Fruit fly (Drosophila melanogaster) whole organism, embryonic: ENCODE data around the gene CG11668.
A peak's percentile ranks its signal among the peaks of the same experiment; 100 is the strongest.

Experiments
- Atf-2 ChIP-seq: fragments of 200-800 bp; sonication (Bioruptor generic); optimal IDR thresholded peaks from 2 replicates; lab custom pipeline; 2016; ENCODE audit warnings: missing biosample characterization, missing genetic modification characterization
- BtbVII ChIP-seq: fragments of 200-800 bp; sonication (Bioruptor generic); optimal IDR thresholded peaks from 3 replicates; lab custom pipeline; 2017; ENCODE audit warnings: missing biosample characterization, mild to moderate bottlenecking, missing genetic modification characterization
- CG10274 ChIP-seq: fragments of 200-800 bp; sonication (Bioruptor generic); optimal IDR thresholded peaks from 3 replicates; lab custom pipeline; 2017; ENCODE audit warnings: missing biosample characterization, mild to moderate bottlenecking, missing genetic modification characterization
- CG11560 ChIP-seq: fragments of 200-800 bp; sonication (Bioruptor generic); IDR thresholded peaks from 3 replicates; pipeline ENCODE4 v1.3.6; 2022; ENCODE audit warnings: missing biosample characterization, missing genetic modification characterization
- CG1529 ChIP-seq: fragments of 200-800 bp; sonication (Bioruptor generic); optimal IDR thresholded peaks from 3 replicates; lab custom pipeline; 2018; ENCODE audit warnings: missing biosample characterization, missing genetic modification characterization
- CG15514 ChIP-seq: fragments of 200-800 bp; sonication (Bioruptor generic); optimal IDR thresholded peaks from 3 replicates; lab custom pipeline; 2017; ENCODE audit warnings: missing biosample characterization, missing genetic modification characterization, mild to moderate bottlenecking, moderate library complexity, missing genetic modification reagents
- CG1602 ChIP-seq: fragments of 200-800 bp; sonication (Bioruptor generic); optimal IDR thresholded peaks from 3 replicates; lab custom pipeline; 2016; ENCODE audit warnings: missing biosample characterization, missing genetic modification characterization
- CG16863 ChIP-seq: fragments of 200-800 bp; sonication (Bioruptor generic); optimal IDR thresholded peaks from 3 replicates; lab custom pipeline; 2016; ENCODE audit warnings: missing biosample characterization, missing genetic modification characterization
- CG17328 ChIP-seq: fragments of 200-800 bp; sonication (Bioruptor generic); IDR thresholded peaks from 2 replicates; pipeline ENCODE4 v1.3.6; 2022; ENCODE audit warnings: missing biosample characterization, missing genetic modification characterization
- CG17359 ChIP-seq: fragments of 200-800 bp; sonication (Bioruptor generic); optimal IDR thresholded peaks from 3 replicates; lab custom pipeline; 2018; ENCODE audit warnings: missing biosample characterization, mild to moderate bottlenecking, missing genetic modification characterization, moderate library complexity
- CG17912 ChIP-seq: fragments of 200-800 bp; sonication (Bioruptor generic); optimal IDR thresholded peaks from 2 replicates; lab custom pipeline; 2018; ENCODE audit warnings: missing biosample characterization, mild to moderate bottlenecking, missing genetic modification characterization
- CG2875 ChIP-seq: fragments of 200-800 bp; sonication (Bioruptor generic); optimal IDR thresholded peaks from 2 replicates; lab custom pipeline; 2017; ENCODE audit warnings: missing biosample characterization, mild to moderate bottlenecking, missing genetic modification characterization, missing genetic modification reagents
- CG31224 ChIP-seq: fragments of 200-800 bp; sonication (Bioruptor generic); IDR thresholded peaks from 2 replicates; pipeline ENCODE4 v1.3.6; 2022; ENCODE audit warnings: missing biosample characterization, missing genetic modification characterization
- CG31441 ChIP-seq: fragments of 200-800 bp; sonication (Bioruptor generic); IDR thresholded peaks from 2 replicates; pipeline ENCODE4 v1.3.6; 2022; ENCODE audit warnings: missing biosample characterization, missing genetic modification characterization
- CG3847 ChIP-seq: fragments of 200-800 bp; sonication (Bioruptor generic); IDR thresholded peaks from 2 replicates; pipeline ENCODE4 v1.3.6; 2022; ENCODE audit warnings: missing biosample characterization, missing genetic modification characterization
- CG6272 ChIP-seq: fragments of 200-800 bp; sonication (Bioruptor generic); IDR thresholded peaks from 2 replicates; pipeline ENCODE4 v1.3.6; 2022; ENCODE audit warnings: missing biosample characterization, missing genetic modification characterization
- CG8388 ChIP-seq: fragments of 200-800 bp; sonication (Bioruptor generic); optimal IDR thresholded peaks from 2 replicates; lab custom pipeline; 2019; ENCODE audit warnings: missing biosample characterization, mild to moderate bottlenecking, missing genetic modification characterization, moderate library complexity
- CG8924 ChIP-seq: fragments of 200-800 bp; optimal IDR thresholded peaks from 3 replicates; lab custom pipeline; 2019; ENCODE audit warnings: missing biosample characterization, mild to moderate bottlenecking, missing genetic modification characterization, moderate library complexity
- CG9215 ChIP-seq: fragments of 200-800 bp; sonication (Bioruptor generic); IDR thresholded peaks from 2 replicates; pipeline ENCODE4 v1.3.6; 2022; ENCODE audit warnings: missing biosample characterization, missing genetic modification characterization
- CTCF ChIP-seq: fragments of 200-800 bp; sonication (Bioruptor generic); optimal IDR thresholded peaks from 2 replicates; lab custom pipeline; 2017; ENCODE audit warnings: missing biosample characterization, mild to moderate bottlenecking, missing genetic modification characterization, moderate library complexity
- ERR ChIP-seq: fragments of 200-800 bp; sonication (Bioruptor generic); optimal IDR thresholded peaks from 2 replicates; lab custom pipeline; 2016; ENCODE audit warnings: missing biosample characterization, missing genetic modification characterization
- Fer2 ChIP-seq: fragments of 200-800 bp; sonication (Bioruptor generic); optimal IDR thresholded peaks from 2 replicates; lab custom pipeline; 2018; ENCODE audit warnings: missing biosample characterization, mild to moderate bottlenecking, missing genetic modification characterization, moderate library complexity
- Gsc ChIP-seq: fragments of 200-800 bp; sonication (Bioruptor generic); IDR thresholded peaks from 2 replicates; pipeline ENCODE4 v1.3.6; 2022; ENCODE audit warnings: missing biosample characterization, missing genetic modification characterization
- HmgD ChIP-seq: fragments of 200-800 bp; sonication (Bioruptor generic); optimal IDR thresholded peaks from 3 replicates; lab custom pipeline; 2016; ENCODE audit warnings: missing biosample characterization, missing genetic modification characterization
- Med ChIP-seq: fragments of 200-800 bp; sonication (Bioruptor generic); peaks from one replicate; lab custom pipeline; 2016; ENCODE audit warnings: missing biosample characterization, missing genetic modification characterization, mild to moderate bottlenecking, inconsistent platforms, moderate library complexity
- NC2α ChIP-seq: fragments of 200-800 bp; sonication (Bioruptor generic); optimal IDR thresholded peaks from 2 replicates; lab custom pipeline; 2016; ENCODE audit warnings: missing biosample characterization, missing genetic modification characterization
- Nf-YC ChIP-seq: fragments of 200-800 bp; optimal IDR thresholded peaks from 3 replicates; lab custom pipeline; 2019; ENCODE audit warnings: missing biosample characterization, mild to moderate bottlenecking, missing genetic modification characterization, moderate library complexity
- NfI ChIP-seq: fragments of 200-800 bp; sonication (Bioruptor generic); optimal IDR thresholded peaks from 3 replicates; lab custom pipeline; 2018; ENCODE audit warnings: missing biosample characterization, mild to moderate bottlenecking, missing genetic modification characterization, moderate library complexity
- cato ChIP-seq: fragments of 200-800 bp; sonication (Bioruptor generic); optimal IDR thresholded peaks from 2 replicates; lab custom pipeline; 2016; ENCODE audit warnings: missing biosample characterization, missing genetic modification characterization, borderline replicate concordance
- crol ChIP-seq: fragments of 200-800 bp; sonication (Bioruptor generic); IDR thresholded peaks from 2 replicates; pipeline ENCODE4 v1.3.6; 2022; ENCODE audit warnings: missing biosample characterization, missing genetic modification characterization
- dan ChIP-seq: fragments of 200-800 bp; sonication (Bioruptor generic); IDR thresholded peaks from 2 replicates; pipeline ENCODE4 v1.3.6; 2022; ENCODE audit warnings: missing biosample characterization, missing genetic modification characterization
- disco-r ChIP-seq: fragments of 200-800 bp; sonication (Bioruptor generic); optimal IDR thresholded peaks from 2 replicates; lab custom pipeline; 2016; ENCODE audit warnings: missing biosample characterization, missing genetic modification characterization
- en ChIP-seq: fragments of 200-800 bp; sonication (Bioruptor generic); optimal IDR thresholded peaks from 2 replicates; lab custom pipeline; 2016; ENCODE audit warnings: missing biosample characterization, missing genetic modification characterization
- ewg ChIP-seq: fragments of 200-800 bp; sonication (Bioruptor generic); optimal IDR thresholded peaks from 3 replicates; lab custom pipeline; 2017; ENCODE audit warnings: mild to moderate bottlenecking, missing biosample characterization, missing genetic modification reagents, missing genetic modification characterization
- fd3F ChIP-seq: fragments of 200-800 bp; sonication (Bioruptor generic); optimal IDR thresholded peaks from 2 replicates; lab custom pipeline; 2018; ENCODE audit warnings: missing biosample characterization, mild to moderate bottlenecking, missing genetic modification characterization, moderate library complexity
- gcm2 ChIP-seq: fragments of 200-800 bp; sonication (Bioruptor generic); optimal IDR thresholded peaks from 2 replicates; lab custom pipeline; 2016; ENCODE audit warnings: missing biosample characterization, missing genetic modification characterization
- gem ChIP-seq: fragments of 200-800 bp; sonication (Bioruptor generic); optimal IDR thresholded peaks from 2 replicates; lab custom pipeline; 2019; ENCODE audit warnings: missing biosample characterization, mild to moderate bottlenecking, missing genetic modification characterization, moderate library complexity
- grau ChIP-seq: fragments of 200-800 bp; optimal IDR thresholded peaks from 3 replicates; lab custom pipeline; 2019; ENCODE audit warnings: missing biosample characterization, mild to moderate bottlenecking, missing genetic modification characterization, moderate library complexity
- grn ChIP-seq: fragments of 200-800 bp; sonication (Bioruptor generic); optimal IDR thresholded peaks from 3 replicates; lab custom pipeline; 2017; ENCODE audit warnings: missing biosample characterization, missing genetic modification characterization
- gsb-n ChIP-seq: fragments of 200-800 bp; sonication (Bioruptor generic); optimal IDR thresholded peaks from 3 replicates; lab custom pipeline; 2018; ENCODE audit warnings: missing biosample characterization, mild to moderate bottlenecking, missing genetic modification characterization
- ham ChIP-seq: fragments of 200-800 bp; sonication (Bioruptor generic); IDR thresholded peaks from 2 replicates; pipeline ENCODE4 v1.3.6; 2022; ENCODE audit warnings: missing biosample characterization, missing genetic modification characterization
- jigr1 ChIP-seq: fragments of 200-800 bp; sonication (Bioruptor generic); IDR thresholded peaks from 3 replicates; pipeline ENCODE4 v1.3.6; 2022; ENCODE audit warnings: missing biosample characterization, missing genetic modification characterization
- kay ChIP-seq: fragments of 200-800 bp; sonication (Bioruptor generic); optimal IDR thresholded peaks from 2 replicates; lab custom pipeline; 2016; ENCODE audit warnings: missing biosample characterization, missing genetic modification characterization
- mirr ChIP-seq: fragments of 200-800 bp; sonication (Bioruptor generic); optimal IDR thresholded peaks from 3 replicates; lab custom pipeline; 2018; ENCODE audit warnings: missing biosample characterization, mild to moderate bottlenecking, missing genetic modification characterization
- pan ChIP-seq, 4 experiments: fragments of >200 bp in 3 of 4; fragments of 200-800 bp in 1 of 4; sonication (Bioruptor generic) in 1 of 4; optimal IDR thresholded peaks in 3 of 4; IDR thresholded peaks in 1 of 4; 2 replicates each; pipeline versions ENCODE4 v1.3.6 to Lab custom; 2017 to 2022; ENCODE audit warnings: missing biosample characterization in 2 of 4, missing genetic modification characterization in 2 of 4, mixed read lengths in 1 of 4
- prd ChIP-seq, 3 experiments: fragments of >200 bp in 2 of 3; fragments of 200-800 bp in 1 of 3; sonication (Bioruptor generic) in 1 of 3; optimal IDR thresholded peaks in 2 of 3; IDR thresholded peaks in 1 of 3; 2 replicates in 2 of 3; 3 replicates in 1 of 3; pipeline versions ENCODE4 v1.3.6 to Lab custom; 2017 to 2022; ENCODE audit warnings: missing biosample characterization in 1 of 3, missing genetic modification characterization in 1 of 3
- repo ChIP-seq: fragments of 200-800 bp; sonication (Bioruptor generic); optimal IDR thresholded peaks from 2 replicates; lab custom pipeline; 2016; ENCODE audit warnings: missing biosample characterization, missing genetic modification characterization
- seq ChIP-seq: fragments of 200-800 bp; sonication (Bioruptor generic); IDR thresholded peaks from 2 replicates; pipeline ENCODE4 v1.3.6; 2022; ENCODE audit warnings: missing biosample characterization, missing genetic modification characterization
- sima ChIP-seq: fragments of 200-800 bp; sonication (Bioruptor generic); optimal IDR thresholded peaks from 2 replicates; lab custom pipeline; 2016; ENCODE audit warnings: missing biosample characterization, missing genetic modification characterization
- sisA ChIP-seq: fragments of 200-800 bp; sonication (Bioruptor generic); IDR thresholded peaks from 2 replicates; pipeline ENCODE4 v1.3.6; 2022; ENCODE audit warnings: missing biosample characterization, missing genetic modification characterization
- usp ChIP-seq: fragments of >200 bp; optimal IDR thresholded peaks from 2 replicates; lab custom pipeline; 2017; ENCODE audit warnings: missing biosample characterization, missing genetic modification characterization
- wor ChIP-seq: fragments of 200-800 bp; sonication (Bioruptor generic); IDR thresholded peaks from 2 replicates; pipeline ENCODE4 v1.3.6; 2022; ENCODE audit warnings: missing biosample characterization, missing genetic modification characterization

The CG11668 gene

dm6 chr3R:13051298-13051723, 13.1 kb downstream of the CG11668 start, which contains the start of gene CG7966 (continued):
- TF ChIP-seq CG17359, result no peak
- no peak for TF ChIP-seq CG8388
- no peak for TF ChIP-seq disco-r (GFP tag; lab: Kevin White, UChicago)
- TF ChIP-seq Gsc (GFP tag; lab: Robert Waterston, UW), result no peak
- no peak for TF ChIP-seq CG6272
- no peak for TF ChIP-seq ham (GFP tag; lab: Robert Waterston, UW)
- TF ChIP-seq CG8924 (tag; lab: Kevin White, UChicago), result no peak
- peak; percentile 1 for TF ChIP-seq CTCF (GFP tag; lab: Kevin White, UChicago)
- TF ChIP-seq CG17328 (GFP tag; lab: Robert Waterston, UW), result no peak
- no peak for TF ChIP-seq repo
- TF ChIP-seq gsb-n (tag; lab: Kevin White, UChicago), result no peak
- no peak for TF ChIP-seq CG2875 (GFP tag; lab: Kevin White, UChicago)
- TF ChIP-seq grau (tag; lab: Kevin White, UChicago), result no peak
- TF ChIP-seq jigr1 (GFP tag; lab: Robert Waterston, UW), result no peak
- TF ChIP-seq kay (GFP tag; lab: Kevin White, UChicago), result peak; percentile 44
- TF ChIP-seq gcm2 (GFP tag; lab: Kevin White, UChicago), result no peak
- TF ChIP-seq gem (tag; lab: Kevin White, UChicago), result no peak
- no peak for TF ChIP-seq CG31441 (GFP tag; lab: Robert Waterston, UW)
- peak; percentile 83 for TF ChIP-seq Med (GFP tag; lab: Kevin White, UChicago)
- no peak for TF ChIP-seq CG3847
- TF ChIP-seq en (GFP tag; lab: Kevin White, UChicago), result no peak
- TF ChIP-seq Nf-YC (tag; lab: Kevin White, UChicago), result no peak
- no peak for TF ChIP-seq Atf-2 (GFP tag; lab: Kevin White, UChicago)
- no peak for TF ChIP-seq wor (GFP tag; lab: Robert Waterston, UW)
- no peak for TF ChIP-seq CG31224
- no peak for TF ChIP-seq HmgD (GFP tag; lab: Kevin White, UChicago)
- no peak for TF ChIP-seq CG11560
- peak; percentile 10 for TF ChIP-seq NC2α (GFP tag; lab: Kevin White, UChicago)
- TF ChIP-seq NfI (GFP tag; lab: Kevin White, UChicago), result no peak
- peak; percentile 85 for TF ChIP-seq mirr (GFP tag; lab: Kevin White, UChicago)
- TF ChIP-seq cato (GFP tag; lab: Kevin White, UChicago), result no peak
- no peak for TF ChIP-seq fd3F (GFP tag; lab: Kevin White, UChicago)
- peak; percentile 97 for TF ChIP-seq grn
- TF ChIP-seq CG1529 (GFP tag; lab: Kevin White, UChicago), result no peak
- TF ChIP-seq sima (GFP tag; lab: Kevin White, UChicago), result no peak
- no peak for TF ChIP-seq CG16863 (GFP tag; lab: Kevin White, UChicago)
- TF ChIP-seq ERR (GFP tag; lab: Kevin White, UChicago), result no peak
- TF ChIP-seq usp (GFP tag; lab: Kevin White, UChicago), result no peak
- TF ChIP-seq seq (GFP tag; lab: Robert Waterston, UW), result 0 out of 2 replicates have a peak, but pooled peaks have one; percentile 32
- TF ChIP-seq sisA (GFP tag; lab: Robert Waterston, UW), result no peak
- TF ChIP-seq CG10274 (GFP tag; lab: Kevin White, UChicago), result no peak
- TF ChIP-seq dan (GFP tag; lab: Robert Waterston, UW), result no peak
- TF ChIP-seq crol (GFP tag; lab: Robert Waterston, UW), result no peak
- TF ChIP-seq Fer2, result no peak
- peak; percentile 2 for TF ChIP-seq BtbVII
- no peak for TF ChIP-seq pan (optimal IDR thresholded peaks at IDR 0.05; lab: Kevin White, UChicago)
- no peak for TF ChIP-seq pan (GFP tag; optimal IDR thresholded peaks at IDR 0.05 in 1 of 2, IDR thresholded peaks at IDR 0.05 in 1 of 2)
- no peak for TF ChIP-seq CG9215
- no peak for TF ChIP-seq CG17912 (GFP tag; lab: Kevin White, UChicago)
- TF ChIP-seq ewg, result no peak
- no peak for TF ChIP-seq prd (optimal IDR thresholded peaks at IDR 0.05; lab: Kevin White, UChicago)
- TF ChIP-seq prd (GFP tag; IDR thresholded peaks at IDR 0.05; lab: Robert Waterston, UW), result no peak
- TF ChIP-seq CG15514 (GFP tag; lab: Kevin White, UChicago), result no peak
- TF ChIP-seq CG1602, result no peak
